Worm (Caenorhabditis elegans) whole organism, mixed stage, embryonic: ENCODE data around the gene B0464.9.

Experiments used
- elt-3 ChIP-seq: fragments of 150-350 bp; optimal IDR thresholded peaks from 2 replicates; lab custom pipeline; 2014; ENCODE audit warnings: missing biosample characterization, missing genetic modification characterization
- nhr-12 ChIP-seq: fragments of 150-350 bp; optimal IDR thresholded peaks from 2 replicates; lab custom pipeline; 2014; ENCODE audit warnings: missing biosample characterization, missing genetic modification characterization
- unc-39 ChIP-seq: fragments of 150-350 bp; optimal IDR thresholded peaks from 2 replicates; lab custom pipeline; 2014; ENCODE audit warnings: missing biosample characterization, missing genetic modification characterization

ce11 chrIII:9489798-9490197 is 24.2 kb downstream of the B0464.9 start:
- TF ChIP-seq unc-39, result no peak
- no peak for TF ChIP-seq nhr-12 (tag; lab: Kevin White, UChicago)
- no peak for TF ChIP-seq elt-3 (tag; lab: Kevin White, UChicago)
